Worm (Caenorhabditis elegans): ENCODE results near the gene Y57A10C.11.
"Not testable (repeated sequence)": the region's sequence is repeated elsewhere in the genome, so short reads cannot be mapped to it uniquely, and the experiment has no call there.

Gene Y57A10C.11

ce11 chrII:12444679-12445376 is 30.1 kb upstream of the Y57A10C.11 start, which contains the start of the genes W05H5.1 and pitr-6:
Gene W05H5.1, minus strand, starts transcription at chrII:12444779.
Gene pitr-6, plus strand, starts transcription at chrII:12445326.
- TF ChIP-seq nhr-90 (tag; optimal IDR thresholded peaks at IDR 0.05; ENCODE audit: poor library complexity) (no peak), nhr-19 (GFP tag; conservative IDR thresholded peaks at IDR 0.05) (no peak), fos-1 (tag; optimal IDR thresholded peaks at IDR 0.05) (no peak), lin-14 (GFP tag; optimal IDR thresholded peaks at IDR 0.05) (no peak), ets-5 (GFP tag; IDR thresholded peaks at IDR 0.05) (no peak), Y116A8C.19 (tag; optimal IDR thresholded peaks at IDR 0.05; ENCODE audit: borderline replicate concordance) (no peak), ceh-82 (tag; optimal IDR thresholded peaks at IDR 0.05) (no peak), elt-2 (tag; optimal IDR thresholded peaks at IDR 0.05) (no peak), lin-35 (GFP tag; optimal IDR thresholded peaks at IDR 0.05) (no peak), nhr-76 (tag; optimal IDR thresholded peaks at IDR 0.05) (no peak), dsc-1 (tag; optimal IDR thresholded peaks at IDR 0.05) (no peak), snpc-4 (tag; optimal IDR thresholded peaks at IDR 0.05) (no peak)

DNA sequence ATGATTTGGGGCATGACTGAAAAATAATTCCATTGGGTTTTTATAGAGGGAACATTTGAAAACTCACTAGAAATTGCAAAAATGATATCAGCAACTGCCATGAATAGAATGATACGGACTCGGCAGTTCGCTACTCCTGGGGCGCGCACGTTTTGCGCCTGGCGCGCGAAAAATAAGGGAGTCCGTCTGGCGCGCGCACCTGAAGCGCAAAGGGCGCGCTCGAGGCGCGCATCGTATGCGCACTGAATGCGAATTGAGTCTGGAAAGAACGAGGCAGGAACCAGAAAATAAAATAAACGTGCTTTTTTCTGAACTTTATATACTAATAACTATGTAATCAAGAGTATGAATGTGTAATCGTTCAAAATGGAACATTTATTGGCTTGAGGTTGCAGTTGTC is 26.5 kb upstream of the Y57A10C.11 start, which contains the start of gene Y57A10C.10:
Y57A10C.10 (minus strand) TSS at position 101 of the 400 bp plus-strand sequence.
- not testable (repeated sequence) for TF ChIP-seq egl-13, elt-2, tlp-1 (tag; optimal IDR thresholded peaks at IDR 0.05)

ce11 chrII:12438441-12438840 is 23.7 kb upstream of the Y57A10C.11 start, which contains the start of gene Y57A10C.9:
Gene Y57A10C.9, minus strand, starts transcription at chrII:12438541.
- TF ChIP-seq fkh-8 (tag; optimal IDR thresholded peaks at IDR 0.05) = no peak
- peak; percentile 1 for TF ChIP-seq nhr-71 (tag; optimal IDR thresholded peaks at IDR 0.05)

DNA sequence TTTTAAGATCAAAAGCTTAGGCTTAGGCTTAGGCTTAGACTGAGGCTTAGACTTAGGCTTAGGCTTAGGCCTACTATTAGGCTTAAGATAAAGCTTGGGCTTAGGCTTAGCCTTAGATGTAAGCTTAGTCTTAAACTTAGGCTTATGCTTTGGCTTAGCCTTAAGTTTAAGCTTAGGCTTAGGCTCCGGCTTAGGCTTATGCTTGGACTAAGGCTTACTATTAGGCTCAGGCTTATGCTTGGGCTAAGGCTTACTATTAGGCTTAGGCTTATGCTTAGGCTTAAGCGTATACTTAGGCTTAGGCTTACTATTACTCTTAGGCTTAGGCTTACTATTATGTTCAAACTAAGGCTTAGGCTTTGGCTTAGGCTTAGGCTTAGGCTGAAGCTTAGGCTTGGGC is 22.0 kb upstream of the Y57A10C.11 start:
- no peak for TF ChIP-seq Y116A8C.19 (tag; optimal IDR thresholded peaks at IDR 0.05; ENCODE audit: borderline replicate concordance)
- TF ChIP-seq C16A3.4 (tag; optimal IDR thresholded peaks at IDR 0.05) = no peak
- TF ChIP-seq elt-3 (tag; optimal IDR thresholded peaks at IDR 0.05) = no peak
- no peak for TF ChIP-seq mab-9 (GFP tag; IDR thresholded peaks at IDR 0.05)
- no peak for TF ChIP-seq nhr-84 (tag; optimal IDR thresholded peaks at IDR 0.05)
- no peak for TF ChIP-seq lsy-2 (tag; optimal IDR thresholded peaks at IDR 0.05)
- TF ChIP-seq ceh-90 (tag; optimal IDR thresholded peaks at IDR 0.05) = no peak
- TF ChIP-seq lir-3 (tag; optimal IDR thresholded peaks at IDR 0.05; ENCODE audit: poor library complexity) = no peak
- TF ChIP-seq ces-1 (GFP tag; optimal IDR thresholded peaks at IDR 0.05) = no peak
- no peak for TF ChIP-seq nhr-76 (tag; optimal IDR thresholded peaks at IDR 0.05)
- TF ChIP-seq nhr-19 (GFP tag; conservative IDR thresholded peaks at IDR 0.05) = no peak
- no peak for TF ChIP-seq nhr-85 (tag)
- TF ChIP-seq zip-4 (GFP tag; optimal IDR thresholded peaks at IDR 0.05) = no peak
- no peak for TF ChIP-seq ceh-8 (GFP tag; optimal IDR thresholded peaks at IDR 0.05)
- TF ChIP-seq nhr-90 (tag; optimal IDR thresholded peaks at IDR 0.05; ENCODE audit: poor library complexity) = no peak
- no peak for TF ChIP-seq nhr-20 (tag; optimal IDR thresholded peaks at IDR 0.05)
- no peak for TF ChIP-seq C34B4.2 (tag; optimal IDR thresholded peaks at IDR 0.05)
- no peak for TF ChIP-seq pax-3 (tag; optimal IDR thresholded peaks at IDR 0.05)

ce11 chrII:12435202-12435872 is 20.6 kb upstream of the Y57A10C.11 start:
- TF ChIP-seq efl-1 (optimal IDR thresholded peaks at IDR 0.05) = no peak
- peak in 1 of 2 experiments; percentile 52 for TF ChIP-seq efl-1 (GFP tag; optimal IDR thresholded peaks at IDR 0.05 in 1 of 2)
- no peak for TF ChIP-seq mdl-1 (tag; optimal IDR thresholded peaks at IDR 0.05)

All from whole organism, L1 larva.